Worm (Caenorhabditis elegans) whole organism, L1 larva: ENCODE measurements around the gene C05C10.3.

Experiments used
- aly-2 ChIP-seq: fragments of 150-350 bp; optimal IDR thresholded peaks from 2 replicates; lab custom pipeline; 2014; ENCODE audit warnings: missing biosample characterization, missing genetic modification characterization
- ama-1 ChIP-seq: fragments of 150-350 bp; optimal IDR thresholded peaks from 2 replicates; lab custom pipeline; 2014
- isw-1 ChIP-seq: fragments of 200-800 bp; sonication (Bioruptor generic); IDR thresholded peaks from 2 replicates; pipeline ENCODE4 v1.3.6; 2022; ENCODE audit warnings: missing genetic modification characterization, missing compliant biosample characterization
- lsy-2 ChIP-seq, 2 experiments: fragments of 150-350 bp; optimal IDR thresholded peaks; 2 replicates each; lab custom pipeline; 2014; ENCODE audit warnings: missing biosample characterization in 2 of 2, missing genetic modification characterization in 2 of 2
- mdl-1 ChIP-seq, 2 experiments: fragments of 150-350 bp; optimal IDR thresholded peaks; 2 replicates each; lab custom pipeline; 2014 to 2017; ENCODE audit warnings: missing biosample characterization in 2 of 2, missing genetic modification characterization in 2 of 2, inconsistent platforms in 1 of 2
- nhr-11 ChIP-seq: fragments of 150-350 bp; optimal IDR thresholded peaks from 2 replicates; lab custom pipeline; 2014; ENCODE audit warnings: missing biosample characterization, missing genetic modification characterization
- nhr-28 ChIP-seq: fragments of 150-350 bp; optimal IDR thresholded peaks from 2 replicates; lab custom pipeline; 2014; ENCODE audit warnings: missing biosample characterization, missing genetic modification characterization
- nhr-76 ChIP-seq: sonication (generic microtip); optimal IDR thresholded peaks from 2 replicates; lab custom pipeline; 2017; ENCODE audit warnings: missing biosample characterization, missing genetic modification characterization
- zag-1 ChIP-seq: fragments of 150-350 bp; optimal IDR thresholded peaks from 2 replicates; lab custom pipeline; 2014; ENCODE audit warnings: missing biosample characterization, missing genetic modification characterization

ce11 chrII:9943837-9944236 lies 7.1 kb upstream of the C05C10.3 start, which contains the start of gene flad-1:
- TF ChIP-seq zag-1 (tag; lab: Kevin White, UChicago), result no peak
- TF ChIP-seq ama-1, result no peak
- TF ChIP-seq mdl-1 (tag; optimal IDR thresholded peaks at IDR 0.05; lab: Kevin White, UChicago), result no peak
- no peak for TF ChIP-seq lsy-2 (tag; optimal IDR thresholded peaks at IDR 0.05; lab: Kevin White, UChicago)
- TF ChIP-seq aly-2 (tag; lab: Kevin White, UChicago), result no peak
- no peak for TF ChIP-seq nhr-28
- no peak for TF ChIP-seq nhr-11 (tag; lab: Kevin White, UChicago)
- TF ChIP-seq nhr-76, result no peak
- no peak for TF ChIP-seq isw-1 (GFP tag; lab: Robert Waterston, UW)
